Worm (Caenorhabditis elegans): Measurements from ENCODE around the gene C44H9.6.

The C44H9.6 gene

ce11 chrV:12870740-12871139 is 25.6 kb upstream of the C44H9.6 start:
- no peak for TF ChIP-seq lsl-1 (GFP tag; optimal IDR thresholded peaks at IDR 0.05)

ce11 chrV:12869948-12870347 is 24.8 kb upstream of the C44H9.6 start, which contains the start of gene T07F10.3:
TSS of gene T07F10.3 (minus strand) at chrV:12870045.
- TF ChIP-seq ztf-25 (GFP tag; IDR thresholded peaks at IDR 0.05): peak; percentile 75
- TF ChIP-seq hlh-26 (GFP tag; conservative IDR thresholded peaks at IDR 0.05): no peak
- peak; percentile 82 for TF ChIP-seq efl-1 (GFP tag; optimal IDR thresholded peaks at IDR 0.05)
- TF ChIP-seq hlh-12 (tag; optimal IDR thresholded peaks at IDR 0.05): peak; percentile 9
- peak; percentile 76 for TF ChIP-seq pbrm-1 (GFP tag; IDR thresholded peaks at IDR 0.05)
- no peak for TF ChIP-seq Y79H2A.3 (GFP tag; conservative IDR thresholded peaks at IDR 0.05)
- TF ChIP-seq pha-4 (tag; optimal IDR thresholded peaks at IDR 0.05): no peak
- no peak for TF ChIP-seq egl-18 (GFP tag; IDR thresholded peaks at IDR 0.05)
- TF ChIP-seq hmg-20 (GFP tag; IDR thresholded peaks at IDR 0.05): peak; percentile 81
- peak; percentile 90 for TF ChIP-seq madf-3 (GFP tag; IDR thresholded peaks at IDR 0.05)
- TF ChIP-seq F22D6.2 (tag; optimal IDR thresholded peaks at IDR 0.05): peak; percentile 77
- peak; percentile 42 to 94 (median 52) for TF ChIP-seq lin-35 (GFP tag; optimal IDR thresholded peaks at IDR 0.05)
- TF ChIP-seq F39B2.1 (GFP tag; IDR thresholded peaks at IDR 0.05): no peak
- no peak for TF ChIP-seq somi-1 (GFP tag; optimal IDR thresholded peaks at IDR 0.05)
- TF ChIP-seq F55B11.4 (tag; optimal IDR thresholded peaks at IDR 0.05; ENCODE audit: borderline replicate concordance, insufficient read depth): no peak
- no peak for TF ChIP-seq egl-44 (GFP tag; IDR thresholded peaks at IDR 0.05)
- TF ChIP-seq zfh-2 (GFP tag; conservative IDR thresholded peaks at IDR 0.05): no peak
- TF ChIP-seq D2030.7 (GFP tag; IDR thresholded peaks at IDR 0.05): peak; percentile 39; the same call in 1 of the 2 replicates
- TF ChIP-seq rcor-1 (GFP tag; IDR thresholded peaks at IDR 0.05): peak; percentile 79
- no peak for TF ChIP-seq ama-1 (optimal IDR thresholded peaks at IDR 0.05)
- TF ChIP-seq ama-1 (GFP tag; optimal IDR thresholded peaks at IDR 0.05): no peak
- no peak for TF ChIP-seq ztf-26 (tag; optimal IDR thresholded peaks at IDR 0.05)
- TF ChIP-seq ZK185.1 (tag; optimal IDR thresholded peaks at IDR 0.05; ENCODE audit: poor library complexity, severe bottlenecking): peak; percentile 96
- TF ChIP-seq K11D2.4 (GFP tag; IDR thresholded peaks at IDR 0.05): peak; percentile 78
- TF ChIP-seq let-526 (GFP tag; IDR thresholded peaks at IDR 0.05): peak; percentile 84
- no peak for TF ChIP-seq cebp-2 (GFP tag; IDR thresholded peaks at IDR 0.05)
- TF ChIP-seq let-607 (tag; optimal IDR thresholded peaks at IDR 0.05): peak in 1 of 2 experiments; percentile 82
- peak; percentile 48; the same call in 1 of the 2 replicates for TF ChIP-seq ceh-91 (GFP tag; IDR thresholded peaks at IDR 0.05)
- peak; percentile 74 for TF ChIP-seq dpl-1 (GFP tag; optimal IDR thresholded peaks at IDR 0.05)
- TF ChIP-seq mes-4 (tag; optimal IDR thresholded peaks at IDR 0.05): no peak
- no peak for TF ChIP-seq Y56A3A.18 (GFP tag; IDR thresholded peaks at IDR 0.05)
- 0 out of 2 replicates have a peak, but pooled peaks have one; percentile 81 for TF ChIP-seq lag-1 (GFP tag; IDR thresholded peaks at IDR 0.05)
- peak; percentile 43 for TF ChIP-seq F23B12.7 (tag; optimal IDR thresholded peaks at IDR 0.05; ENCODE audit: insufficient read depth)
- TF ChIP-seq nfyb-1 (GFP tag; IDR thresholded peaks at IDR 0.05): 0 out of 2 replicates have a peak, but pooled peaks have one; percentile 60
- no peak for TF ChIP-seq snpc-1.1 (tag; optimal IDR thresholded peaks at IDR 0.05; ENCODE audit: insufficient read depth)
- peak; percentile 3 for TF ChIP-seq gei-17 (GFP tag; optimal IDR thresholded peaks at IDR 0.05)
- 0 out of 2 replicates have a peak, but pooled peaks have one; percentile 40 for TF ChIP-seq ztf-6 (GFP tag; IDR thresholded peaks at IDR 0.05)
- peak; percentile 78; the same call in 1 of the 2 replicates for TF ChIP-seq ztf-28 (GFP tag; IDR thresholded peaks at IDR 0.05)
- TF ChIP-seq hsf-1 (GFP tag; IDR thresholded peaks at IDR 0.05): no peak
- no peak for TF ChIP-seq Y53F4B.3 (GFP tag; IDR thresholded peaks at IDR 0.05)
- TF ChIP-seq ceh-27 (GFP tag; optimal IDR thresholded peaks at IDR 0.05): peak; percentile 95
- TF ChIP-seq ets-4 (GFP tag; optimal IDR thresholded peaks at IDR 0.05): no peak
- peak; percentile 15 for TF ChIP-seq F57C9.4 (tag; optimal IDR thresholded peaks at IDR 0.05)
- peak; percentile 60 for TF ChIP-seq K12H6.12 (tag; optimal IDR thresholded peaks at IDR 0.05)
- TF ChIP-seq F10E7.11 (tag; optimal IDR thresholded peaks at IDR 0.05): peak; percentile 76
- TF ChIP-seq ztf-18 (tag; optimal IDR thresholded peaks at IDR 0.05): no peak

Data from whole organism, young adult.